Worm (Caenorhabditis elegans): ENCODE data around the gene str-35.

DNA sequence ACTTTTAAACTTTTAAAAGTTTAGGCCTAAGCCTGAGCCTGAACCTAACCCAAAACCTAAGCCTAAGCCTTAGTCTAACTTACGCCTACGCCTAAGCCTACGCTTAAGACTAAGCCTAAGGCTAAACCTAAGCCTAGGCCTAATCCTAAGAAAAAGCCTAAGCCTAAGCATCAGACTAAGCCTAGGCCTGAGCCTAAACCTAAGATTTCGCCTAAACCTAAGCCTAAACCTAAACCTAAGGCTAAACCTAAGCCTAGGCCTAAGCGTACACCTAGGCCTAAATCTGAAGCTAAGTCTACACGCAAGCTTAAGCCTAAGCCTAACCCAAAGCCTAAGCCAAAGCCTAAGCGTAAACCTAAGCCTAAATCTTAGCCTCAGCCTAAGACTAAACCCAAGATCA lies 35.7 kb downstream of the str-35 start:
- no peak for TF ChIP-seq lsl-1 (GFP tag; optimal IDR thresholded peaks at IDR 0.05)
- no peak for TF ChIP-seq ama-1 (optimal IDR thresholded peaks at IDR 0.05)
- TF ChIP-seq ama-1 (GFP tag; optimal IDR thresholded peaks at IDR 0.05): no peak
- no peak for TF ChIP-seq madf-3 (GFP tag; IDR thresholded peaks at IDR 0.05)
- no peak for TF ChIP-seq T07F8.4 (tag; optimal IDR thresholded peaks at IDR 0.05)
- no peak for TF ChIP-seq nhr-90 (tag; optimal IDR thresholded peaks at IDR 0.05)
- no peak for TF ChIP-seq aptf-2 (GFP tag; conservative IDR thresholded peaks at IDR 0.05)
- no peak for TF ChIP-seq ceh-91 (GFP tag; IDR thresholded peaks at IDR 0.05)
- no peak for TF ChIP-seq F22D6.2 (tag; optimal IDR thresholded peaks at IDR 0.05)
- TF ChIP-seq hsf-1 (GFP tag; IDR thresholded peaks at IDR 0.05): no peak

Measured in whole organism, young adult.